Worm (Caenorhabditis elegans): ENCODE data around the gene nhr-110.

ce11 chrV:1664921-1665320 lies 40.7 kb upstream of the nhr-110 start, which contains the start of gene K04F1.9:
- no peak for TF ChIP-seq lin-13 (GFP tag; optimal IDR thresholded peaks at IDR 0.05)
- no peak for TF ChIP-seq aly-2 (tag; optimal IDR thresholded peaks at IDR 0.05)
- no peak for TF ChIP-seq nhr-10 (tag; optimal IDR thresholded peaks at IDR 0.05)
- TF ChIP-seq daf-12 (tag; optimal IDR thresholded peaks at IDR 0.05), result no peak
- no peak for TF ChIP-seq hif-1 (tag; optimal IDR thresholded peaks at IDR 0.05)
- TF ChIP-seq ceh-28 (tag; optimal IDR thresholded peaks at IDR 0.05), result no peak
- TF ChIP-seq hlh-30 (tag; optimal IDR thresholded peaks at IDR 0.05; ENCODE audit: insufficient read depth), result no peak
- no peak for TF ChIP-seq fos-1 (tag; optimal IDR thresholded peaks at IDR 0.05)
- TF ChIP-seq nhr-42 (GFP tag; IDR thresholded peaks at IDR 0.05), result no peak

All from whole organism, L4 larva.